Worm (Caenorhabditis elegans): Measurements from ENCODE around the gene T07A9.12.

The T07A9.12 gene

DNA sequence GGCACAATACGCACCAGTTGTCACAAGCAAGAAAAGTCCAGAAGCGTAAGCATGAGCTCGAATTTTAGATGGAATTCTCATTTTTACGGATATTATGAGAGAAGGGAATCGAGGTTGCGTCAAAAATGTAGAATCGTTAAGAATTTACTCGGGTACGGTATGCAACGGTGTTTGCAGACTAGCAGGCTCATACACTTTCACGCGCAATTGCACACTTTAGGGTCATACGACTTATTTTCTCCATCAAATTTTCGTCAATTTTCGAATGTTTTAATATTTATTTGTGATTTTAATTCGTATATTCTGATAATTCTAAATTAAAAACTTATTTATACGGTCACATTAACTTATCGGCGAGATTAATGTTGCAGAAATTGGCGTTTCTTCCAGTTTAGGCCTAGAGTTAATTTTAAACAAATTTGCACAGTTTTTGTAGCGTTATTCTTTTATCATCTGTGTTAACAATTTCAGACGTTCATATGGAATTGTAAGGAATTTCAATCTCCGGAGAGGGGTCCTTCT is 17.2 kb upstream of the T07A9.12 start, which contains the start of the genes T07A9.15 and nog-1 (continued):
- peak; percentile 41 for TF ChIP-seq blmp-1 (tag; optimal IDR thresholded peaks at IDR 0.05)
- TF ChIP-seq lsy-2 (tag; optimal IDR thresholded peaks at IDR 0.05) = peak; percentile 98 to 99
- TF ChIP-seq unc-130 (tag; optimal IDR thresholded peaks at IDR 0.05) = peak; percentile 82
- TF ChIP-seq unc-86 (tag; optimal IDR thresholded peaks at IDR 0.05) = peak; percentile 61
- TF ChIP-seq xbp-1 (tag; optimal IDR thresholded peaks at IDR 0.05) = peak; percentile 67
- peak; percentile 56 for TF ChIP-seq isw-1 (GFP tag; IDR thresholded peaks at IDR 0.05)
- no peak for TF ChIP-seq zip-4 (GFP tag; optimal IDR thresholded peaks at IDR 0.05)
- TF ChIP-seq snpc-4 (tag; optimal IDR thresholded peaks at IDR 0.05) = peak; percentile 36
- TF ChIP-seq fkh-4 (tag; optimal IDR thresholded peaks at IDR 0.05; ENCODE audit: borderline replicate concordance) = no peak
- TF ChIP-seq fkh-10 (GFP tag; optimal IDR thresholded peaks at IDR 0.05) = peak; percentile 32
- TF ChIP-seq vab-15 (tag; optimal IDR thresholded peaks at IDR 0.05) = peak; percentile 49
- TF ChIP-seq nhr-90 (tag; optimal IDR thresholded peaks at IDR 0.05; ENCODE audit: poor library complexity) = peak; percentile 68
- TF ChIP-seq elt-3 (tag; optimal IDR thresholded peaks at IDR 0.05) = peak in 2 of 6 experiments; percentile 22 to 48
- TF ChIP-seq lin-14 (GFP tag; optimal IDR thresholded peaks at IDR 0.05) = no peak
- peak; percentile 57 to 74 (median 71) for TF ChIP-seq ceh-82 (tag; optimal IDR thresholded peaks at IDR 0.05)
- no peak for TF ChIP-seq sptf-1 (tag; optimal IDR thresholded peaks at IDR 0.05)
- TF ChIP-seq ceh-63 (GFP tag; optimal IDR thresholded peaks at IDR 0.05) = no peak
- peak in 1 of 2 experiments; percentile 52 for TF ChIP-seq ztf-11 (tag; optimal IDR thresholded peaks at IDR 0.05)
- TF ChIP-seq nhr-237 (tag; optimal IDR thresholded peaks at IDR 0.05) = peak; percentile 1
- no peak for TF ChIP-seq ets-5 (GFP tag; IDR thresholded peaks at IDR 0.05)
- TF ChIP-seq nhr-71 (tag; optimal IDR thresholded peaks at IDR 0.05) = peak; percentile 79
- no peak for TF ChIP-seq unc-30 (tag; optimal IDR thresholded peaks at IDR 0.05)
- no peak for TF ChIP-seq unc-62 (GFP tag; optimal IDR thresholded peaks at IDR 0.05)
- peak; percentile 6 for TF ChIP-seq irx-1 (tag; optimal IDR thresholded peaks at IDR 0.05)
- no peak for TF ChIP-seq ces-1 (GFP tag; optimal IDR thresholded peaks at IDR 0.05)
- peak; percentile 73 for TF ChIP-seq rnt-1 (tag; optimal IDR thresholded peaks at IDR 0.05)
- TF ChIP-seq nhr-47 (tag; optimal IDR thresholded peaks at IDR 0.05) = peak; percentile 76
- peak; percentile 71 to 75 (median 73) for TF ChIP-seq dpl-1 (GFP tag; optimal IDR thresholded peaks at IDR 0.05)
- no peak for TF ChIP-seq unc-98 (GFP tag; IDR thresholded peaks at IDR 0.05)
- no peak for TF ChIP-seq ama-1 (optimal IDR thresholded peaks at IDR 0.05)
- peak in 1 of 2 experiments; percentile 59 for TF ChIP-seq mdl-1 (tag; optimal IDR thresholded peaks at IDR 0.05)
- no peak for TF ChIP-seq nhr-84 (tag; optimal IDR thresholded peaks at IDR 0.05)
- peak; percentile 7 for TF ChIP-seq elt-2 (tag; optimal IDR thresholded peaks at IDR 0.05)
- peak; percentile 53 for TF ChIP-seq nhr-77 (tag; optimal IDR thresholded peaks at IDR 0.05)
- TF ChIP-seq egl-27 (tag; optimal IDR thresholded peaks at IDR 0.05) = no peak
- TF ChIP-seq lir-3 (tag; optimal IDR thresholded peaks at IDR 0.05; ENCODE audit: poor library complexity) = peak; percentile 18
- TF ChIP-seq zag-1 (tag; optimal IDR thresholded peaks at IDR 0.05) = no peak
- no peak for TF ChIP-seq pag-3 (tag; optimal IDR thresholded peaks at IDR 0.05; ENCODE audit: borderline replicate concordance, insufficient read depth)
- no peak for TF ChIP-seq hlh-17 (GFP tag; optimal IDR thresholded peaks at IDR 0.05; ENCODE audit: borderline replicate concordance)
- no peak for TF ChIP-seq nhr-28 (tag; optimal IDR thresholded peaks at IDR 0.05)
- TF ChIP-seq hlh-4 (tag; optimal IDR thresholded peaks at IDR 0.05) = no peak
- TF ChIP-seq pqm-1 (tag; optimal IDR thresholded peaks at IDR 0.05) = no peak
- no peak for TF ChIP-seq grh-1 (GFP tag; IDR thresholded peaks at IDR 0.05)
- no peak for TF ChIP-seq nhr-11 (tag; optimal IDR thresholded peaks at IDR 0.05)
- TF ChIP-seq lin-35 (GFP tag; optimal IDR thresholded peaks at IDR 0.05) = peak; percentile 80 to 87
- peak; percentile 54 for TF ChIP-seq nhr-19 (GFP tag; conservative IDR thresholded peaks at IDR 0.05)
- peak; percentile 78 for TF ChIP-seq C16A3.4 (tag; optimal IDR thresholded peaks at IDR 0.05)
- TF ChIP-seq mef-2 (tag; optimal IDR thresholded peaks at IDR 0.05) = no peak
- TF ChIP-seq lin-15B (tag; optimal IDR thresholded peaks at IDR 0.05) = no peak
- no peak for TF ChIP-seq egl-13 (tag; optimal IDR thresholded peaks at IDR 0.05)
- peak; percentile 6 for TF ChIP-seq sox-4 (tag; optimal IDR thresholded peaks at IDR 0.05)

Measured in whole organism, L1 larva.